Worm (Caenorhabditis elegans) whole organism, mixed stage, embryonic: Measurements from ENCODE around the gene Y105C5B.1.

Source experiments
- M03D4.4 ChIP-seq: sonication (generic microtip); optimal IDR thresholded peaks from 2 replicates; lab custom pipeline; 2017; ENCODE audit warnings: mild to moderate bottlenecking, missing genetic modification characterization, missing compliant biosample characterization
- bed-3 ChIP-seq: fragments of 200-800 bp; sonication (Bioruptor generic); optimal IDR thresholded peaks from 3 replicates; lab custom pipeline; 2018; ENCODE audit warnings: mild to moderate bottlenecking, missing genetic modification characterization, moderate library complexity, missing compliant biosample characterization
- blmp-1 ChIP-seq: fragments of 150-350 bp; optimal IDR thresholded peaks from 2 replicates; lab custom pipeline; 2014; ENCODE audit warnings: missing biosample characterization, missing genetic modification characterization
- ceh-39 ChIP-seq: fragments of 150-350 bp; optimal IDR thresholded peaks from 2 replicates; lab custom pipeline; 2014; ENCODE audit warnings: missing biosample characterization, missing genetic modification characterization
- ceh-43 ChIP-seq: fragments of 200-800 bp; sonication (Bioruptor generic); optimal IDR thresholded peaks from 2 replicates; lab custom pipeline; 2018; ENCODE audit warnings: mild to moderate bottlenecking, missing genetic modification characterization, moderate library complexity, missing compliant biosample characterization
- ceh-83 ChIP-seq: fragments of 200-800 bp; sonication (Bioruptor generic); optimal IDR thresholded peaks from 2 replicates; lab custom pipeline; 2018; ENCODE audit warnings: mild to moderate bottlenecking, missing genetic modification characterization, missing compliant biosample characterization
- ces-1 ChIP-seq: fragments of 150-350 bp; optimal IDR thresholded peaks from 2 replicates; lab custom pipeline; 2014; ENCODE audit warnings: missing biosample characterization, missing genetic modification reagents, missing genetic modification characterization
- cnd-1 ChIP-seq: fragments of 200-800 bp; sonication (Bioruptor generic); optimal IDR thresholded peaks from 2 replicates; lab custom pipeline; 2018; ENCODE audit warnings: mild to moderate bottlenecking, missing genetic modification characterization, missing compliant biosample characterization
- drap-1 ChIP-seq: fragments of 200-800 bp; sonication (Bioruptor generic); optimal IDR thresholded peaks from 3 replicates; lab custom pipeline; 2018; ENCODE audit warnings: mild to moderate bottlenecking, missing genetic modification characterization, missing compliant biosample characterization
- elt-1 ChIP-seq: sonication (generic microtip); optimal IDR thresholded peaks from 2 replicates; lab custom pipeline; 2017; ENCODE audit warnings: missing genetic modification characterization, mild to moderate bottlenecking, missing compliant biosample characterization, antibody characterized with exemption, moderate library complexity, borderline replicate concordance; ENCODE audit not compliant: insufficient read depth
- elt-3 ChIP-seq: fragments of 150-350 bp; optimal IDR thresholded peaks from 2 replicates; lab custom pipeline; 2014; ENCODE audit warnings: missing biosample characterization, missing genetic modification characterization
- flh-1 ChIP-seq: fragments of 200-800 bp; sonication (Bioruptor generic); optimal IDR thresholded peaks from 2 replicates; lab custom pipeline; 2018; ENCODE audit warnings: mild to moderate bottlenecking, missing genetic modification characterization, moderate library complexity, missing compliant biosample characterization
- hlh-1 ChIP-seq: fragments of 150-350 bp; optimal IDR thresholded peaks from 2 replicates; lab custom pipeline; 2014; ENCODE audit warnings: missing biosample characterization, missing genetic modification reagents, missing genetic modification characterization
- lin-32 ChIP-seq: fragments of 200-800 bp; sonication (Bioruptor generic); optimal IDR thresholded peaks from 2 replicates; lab custom pipeline; 2018; ENCODE audit warnings: mild to moderate bottlenecking, missing genetic modification characterization, missing compliant biosample characterization
- lsy-2 ChIP-seq: fragments of 150-350 bp; optimal IDR thresholded peaks from 2 replicates; lab custom pipeline; 2014; ENCODE audit warnings: missing biosample characterization, missing genetic modification characterization
- mab-5 ChIP-seq: fragments of 150-350 bp; optimal IDR thresholded peaks from 2 replicates; lab custom pipeline; 2014; ENCODE audit warnings: missing biosample characterization, missing genetic modification characterization
- mep-1 ChIP-seq: fragments of 150-350 bp; optimal IDR thresholded peaks from 2 replicates; lab custom pipeline; 2017; ENCODE audit warnings: missing biosample characterization, missing genetic modification reagents, missing genetic modification characterization, inconsistent platforms
- mls-2 ChIP-seq: sonication (generic microtip); optimal IDR thresholded peaks from 2 replicates; lab custom pipeline; 2016; ENCODE audit warnings: mild to moderate bottlenecking, missing genetic modification characterization, moderate library complexity, missing compliant biosample characterization
- nhr-12 ChIP-seq: fragments of 150-350 bp; optimal IDR thresholded peaks from 2 replicates; lab custom pipeline; 2014; ENCODE audit warnings: missing biosample characterization, missing genetic modification characterization
- nhr-2 ChIP-seq: fragments of 150-350 bp; optimal IDR thresholded peaks from 2 replicates; lab custom pipeline; 2014; ENCODE audit warnings: missing biosample characterization, missing genetic modification characterization
- nhr-28 ChIP-seq: fragments of 150-350 bp; optimal IDR thresholded peaks from 2 replicates; lab custom pipeline; 2014; ENCODE audit warnings: missing biosample characterization, missing genetic modification characterization
- nhr-76 ChIP-seq: sonication (generic microtip); optimal IDR thresholded peaks from 2 replicates; lab custom pipeline; 2017; ENCODE audit warnings: missing biosample characterization, missing genetic modification characterization
- snpc-4 ChIP-seq: fragments of 150-350 bp; optimal IDR thresholded peaks from 2 replicates; lab custom pipeline; 2014; ENCODE audit warnings: missing biosample characterization, missing genetic modification characterization
- sptf-1 ChIP-seq: sonication (generic microtip); optimal IDR thresholded peaks from 2 replicates; lab custom pipeline; 2017; ENCODE audit warnings: mild to moderate bottlenecking, missing genetic modification characterization, moderate library complexity, missing compliant biosample characterization
- tbx-8 ChIP-seq: fragments of 200-800 bp; sonication (Bioruptor generic); optimal IDR thresholded peaks from 2 replicates; lab custom pipeline; 2018; ENCODE audit warnings: mild to moderate bottlenecking, missing genetic modification characterization, moderate library complexity, missing compliant biosample characterization
- unc-39 ChIP-seq: fragments of 150-350 bp; optimal IDR thresholded peaks from 2 replicates; lab custom pipeline; 2014; ENCODE audit warnings: missing biosample characterization, missing genetic modification characterization
- unc-62 ChIP-seq: fragments of 150-350 bp; optimal IDR thresholded peaks from 2 replicates; lab custom pipeline; 2014; ENCODE audit warnings: missing biosample characterization, missing genetic modification reagents, missing genetic modification characterization
- zip-8 ChIP-seq: fragments of 150-350 bp; optimal IDR thresholded peaks from 2 replicates; lab custom pipeline; 2014; ENCODE audit warnings: missing biosample characterization, missing genetic modification characterization
- ztf-11 ChIP-seq: fragments of 150-350 bp; optimal IDR thresholded peaks from 2 replicates; lab custom pipeline; 2014; ENCODE audit warnings: missing biosample characterization, missing genetic modification characterization

The Y105C5B.1 gene

DNA sequence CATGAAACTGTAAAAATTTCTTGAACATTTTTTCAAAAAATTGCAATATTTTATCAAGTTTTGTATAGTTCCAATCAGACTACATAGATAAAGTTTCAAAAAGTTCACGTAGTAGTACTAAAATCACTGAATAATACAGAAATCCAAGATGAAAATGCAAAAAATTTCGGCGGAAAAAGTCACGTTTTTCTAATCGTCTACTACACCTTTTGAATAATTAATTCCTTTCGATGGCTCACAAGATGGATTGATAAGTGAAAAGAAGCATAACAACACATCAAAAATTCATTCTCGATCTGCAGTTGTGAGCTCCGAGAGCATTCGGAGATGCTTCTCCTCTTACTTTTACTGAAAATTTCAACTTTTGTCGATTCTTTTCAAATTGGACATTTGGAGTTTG is 2.2 kb downstream of the Y105C5B.1 start, which contains the start of gene gcy-25:
gcy-25 (plus strand) TSS at position 301 of the 400 bp plus-strand sequence.
- TF ChIP-seq elt-1 (tag; lab: Kevin White, UChicago) (no peak), ztf-11 (tag; lab: Kevin White, UChicago) (no peak), flh-1 (GFP tag; lab: Kevin White, UChicago) (no peak), elt-3 (tag; lab: Kevin White, UChicago) (no peak)

DNA sequence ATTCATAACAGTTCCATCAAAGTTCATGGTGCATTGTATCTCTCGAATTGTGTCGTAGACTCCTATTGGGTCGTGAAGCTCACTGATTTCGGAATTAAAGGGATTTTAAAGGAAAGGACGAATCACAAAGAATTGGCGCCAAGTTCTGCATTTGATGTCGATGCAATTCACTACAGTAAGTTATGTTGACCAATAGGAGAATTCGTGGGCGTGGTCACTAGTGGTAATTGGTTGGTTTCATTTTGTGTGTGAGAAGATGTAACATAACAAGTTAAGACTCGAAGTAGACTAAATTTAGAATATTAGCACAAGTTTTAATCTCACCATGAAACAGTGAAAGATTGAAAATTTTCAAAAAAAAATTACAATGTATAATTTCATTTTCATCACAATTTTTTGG is 7.8 kb downstream of the Y105C5B.1 start:
- no peak for TF ChIP-seq ceh-83
- no peak for TF ChIP-seq cnd-1
- no peak for TF ChIP-seq elt-3 (tag; lab: Kevin White, UChicago)

DNA sequence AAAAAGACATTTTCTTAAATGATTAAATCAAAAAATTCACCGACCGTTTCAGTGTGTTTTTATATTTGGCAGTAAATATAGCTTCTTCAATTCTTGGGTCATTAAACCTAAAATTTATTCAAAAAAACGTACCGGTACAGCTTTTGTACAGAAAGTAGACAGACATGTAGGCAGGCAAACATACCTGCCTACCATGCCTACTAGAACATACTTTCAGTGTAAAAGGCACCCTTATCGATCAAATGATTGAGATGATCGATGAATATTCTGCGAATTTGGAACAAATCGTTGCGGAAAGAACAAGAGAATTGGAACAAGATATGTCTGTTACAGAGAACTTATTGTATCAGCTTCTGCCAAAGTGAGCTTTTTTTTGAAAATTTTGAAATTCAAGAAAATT is 9.7 kb downstream of the Y105C5B.1 start:
- TF ChIP-seq ztf-11 (tag; lab: Kevin White, UChicago) (no peak), mab-5 (tag; lab: Kevin White, UChicago) (no peak), sptf-1 (no peak), elt-3 (tag; lab: Kevin White, UChicago) (no peak), snpc-4 (tag; lab: Kevin White, UChicago) (no peak), nhr-76 (tag; lab: Kevin White, UChicago) (no peak), mep-1 (tag; lab: Kevin White, UChicago) (no peak), tbx-8 (no peak), nhr-2 (no peak), hlh-1 (tag; lab: Kevin White, UChicago) (no peak), mls-2 (tag; lab: Kevin White, UChicago) (no peak), unc-62 (GFP tag; lab: Kevin White, UChicago) (no peak), ceh-43 (GFP tag; lab: Kevin White, UChicago) (no peak), nhr-28 (no peak), bed-3 (GFP tag; lab: Kevin White, UChicago) (no peak), unc-39 (tag; lab: Kevin White, UChicago) (no peak), drap-1 (GFP tag; lab: Kevin White, UChicago) (no peak), lsy-2 (tag; lab: Kevin White, UChicago) (no peak), ces-1 (GFP tag; lab: Kevin White, UChicago) (no peak)

DNA sequence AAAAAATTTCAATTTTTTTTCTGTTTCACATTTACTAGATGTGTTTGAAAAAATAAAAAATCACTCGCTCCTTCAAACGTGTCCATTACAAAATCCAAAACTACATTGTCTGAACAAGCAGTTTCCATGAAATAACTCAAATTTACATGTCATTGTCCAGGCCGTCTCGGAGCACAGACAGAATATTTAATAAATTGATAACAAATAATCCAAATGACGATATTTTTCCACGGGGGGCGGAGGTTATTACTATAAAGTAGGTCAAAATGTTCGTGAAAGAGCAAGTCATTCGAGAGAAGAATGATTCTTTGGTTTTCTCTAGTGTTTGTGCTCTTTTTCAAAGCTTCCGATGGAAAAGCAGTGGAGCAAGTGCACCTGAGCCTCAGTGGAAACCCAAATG is 13.5 kb downstream of the Y105C5B.1 start, which contains the start of gene Y105C5B.3:
Y105C5B.3 (plus strand) TSS at position 301 of the 400 bp plus-strand sequence.
- TF ChIP-seq snpc-4 (tag; lab: Kevin White, UChicago): no peak
- TF ChIP-seq unc-39 (tag; lab: Kevin White, UChicago): no peak
- TF ChIP-seq nhr-28: no peak
- TF ChIP-seq ces-1 (GFP tag; lab: Kevin White, UChicago): no peak
- no peak for TF ChIP-seq ceh-43 (GFP tag; lab: Kevin White, UChicago)
- TF ChIP-seq blmp-1 (tag; lab: Kevin White, UChicago): no peak
- TF ChIP-seq lin-32 (GFP tag; lab: Kevin White, UChicago): no peak
- no peak for TF ChIP-seq hlh-1 (tag; lab: Kevin White, UChicago)
- TF ChIP-seq mls-2 (tag; lab: Kevin White, UChicago): no peak

DNA sequence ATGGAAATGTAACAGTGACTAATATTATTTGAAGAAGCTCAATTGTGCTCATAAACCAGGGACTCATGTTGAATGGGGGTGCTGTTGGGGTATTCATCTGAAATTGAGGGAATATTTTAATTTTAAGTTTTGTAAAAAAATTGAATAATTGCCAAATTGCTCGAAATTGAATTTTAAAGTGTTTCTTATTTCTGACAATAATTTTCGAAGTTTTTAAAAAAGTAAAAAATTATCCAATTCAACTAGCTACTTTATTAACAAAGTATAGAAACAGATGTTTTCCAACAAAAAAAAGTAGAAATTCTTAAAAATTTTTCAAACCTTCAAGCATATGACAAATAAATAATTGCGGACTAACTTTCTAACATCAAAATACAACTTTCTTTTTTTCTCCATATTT is 23.7 kb downstream of the Y105C5B.1 start, which contains the start of gene srv-14:
srv-14 (minus strand) TSS at position 101 of the 400 bp plus-strand sequence.
- TF ChIP-seq ceh-43 (GFP tag; lab: Kevin White, UChicago): no peak
- no peak for TF ChIP-seq unc-62 (GFP tag; lab: Kevin White, UChicago)
- TF ChIP-seq ceh-83: no peak
- no peak for TF ChIP-seq mab-5 (tag; lab: Kevin White, UChicago)
- TF ChIP-seq cnd-1: no peak
- no peak for TF ChIP-seq bed-3 (GFP tag; lab: Kevin White, UChicago)
- no peak for TF ChIP-seq hlh-1 (tag; lab: Kevin White, UChicago)
- no peak for TF ChIP-seq mep-1 (tag; lab: Kevin White, UChicago)
- TF ChIP-seq zip-8 (tag; lab: Kevin White, UChicago): no peak
- TF ChIP-seq nhr-12 (tag; lab: Kevin White, UChicago): no peak
- TF ChIP-seq elt-3 (tag; lab: Kevin White, UChicago): no peak
- no peak for TF ChIP-seq drap-1 (GFP tag; lab: Kevin White, UChicago)
- no peak for TF ChIP-seq ceh-39 (tag; lab: Kevin White, UChicago)
- no peak for TF ChIP-seq tbx-8
- no peak for TF ChIP-seq M03D4.4 (tag; lab: Kevin White, UChicago)
